Worm (Caenorhabditis elegans) whole organism, L1 larva: ENCODE data around the gene wee-1.1.

Source experiments
- C04F5.9 ChIP-seq: sonication (generic microtip); optimal IDR thresholded peaks from 2 replicates; lab custom pipeline; 2016; ENCODE audit warnings: missing genetic modification characterization, missing compliant biosample characterization
- C16A3.4 ChIP-seq: fragments of 150-350 bp; optimal IDR thresholded peaks from 2 replicates; lab custom pipeline; 2014; ENCODE audit warnings: missing biosample characterization, missing genetic modification characterization
- C34B4.2 ChIP-seq: sonication (generic microtip); optimal IDR thresholded peaks from 2 replicates; lab custom pipeline; 2017; ENCODE audit warnings: mild to moderate bottlenecking, missing genetic modification characterization, missing compliant biosample characterization
- aly-2 ChIP-seq: fragments of 150-350 bp; optimal IDR thresholded peaks from 2 replicates; lab custom pipeline; 2014; ENCODE audit warnings: missing biosample characterization, missing genetic modification characterization
- ama-1 ChIP-seq: fragments of 150-350 bp; optimal IDR thresholded peaks from 2 replicates; lab custom pipeline; 2014
- blmp-1 ChIP-seq: fragments of 150-350 bp; optimal IDR thresholded peaks from 2 replicates; lab custom pipeline; 2014; ENCODE audit warnings: missing biosample characterization, missing genetic modification characterization
- ceh-63 ChIP-seq: fragments of 200-800 bp; sonication (Bioruptor generic); optimal IDR thresholded peaks from 2 replicates; lab custom pipeline; 2018; ENCODE audit warnings: mild to moderate bottlenecking, missing genetic modification characterization, missing compliant biosample characterization
- ceh-82 ChIP-seq, 3 experiments: fragments of 150-350 bp in 1 of 3; sonication (generic microtip) in 2 of 3; optimal IDR thresholded peaks; 2 replicates each; lab custom pipeline; 2014 to 2017; ENCODE audit warnings: missing biosample characterization in 3 of 3, missing genetic modification characterization in 3 of 3
- ceh-88 ChIP-seq: fragments of 200-800 bp; sonication (Bioruptor generic); IDR thresholded peaks from 2 replicates; pipeline ENCODE4 v1.3.6; 2022; ENCODE audit warnings: missing genetic modification characterization, missing compliant biosample characterization
- ces-1 ChIP-seq: fragments of 150-350 bp; optimal IDR thresholded peaks from 2 replicates; lab custom pipeline; 2014; ENCODE audit warnings: missing biosample characterization, missing genetic modification reagents, missing genetic modification characterization
- dpl-1 ChIP-seq, 3 experiments: fragments of 150-350 bp in 2 of 3; sonication (generic microtip) in 1 of 3; optimal IDR thresholded peaks; 2 replicates each; lab custom pipeline; 2014 to 2017; ENCODE audit warnings: missing biosample characterization in 3 of 3, missing genetic modification characterization in 3 of 3, missing genetic modification reagents in 3 of 3
- dsc-1 ChIP-seq: sonication (generic microtip); optimal IDR thresholded peaks from 2 replicates; lab custom pipeline; 2016; ENCODE audit warnings: mild to moderate bottlenecking, missing genetic modification characterization, missing compliant biosample characterization
- egl-27 ChIP-seq, 2 experiments: fragments of 150-350 bp in 1 of 2; sonication (generic microtip); optimal IDR thresholded peaks; 3 replicates each; lab custom pipeline; 2017 to 2018; ENCODE audit warnings: missing biosample characterization in 2 of 2, missing genetic modification characterization in 2 of 2, missing genetic modification reagents in 2 of 2
- elt-2 ChIP-seq: sonication (generic microtip); optimal IDR thresholded peaks from 2 replicates; lab custom pipeline; 2016; ENCODE audit warnings: missing genetic modification characterization, mild to moderate bottlenecking, inconsistent platforms, missing compliant biosample characterization, missing genetic modification reagents
- ets-5 ChIP-seq: fragments of 200-800 bp; sonication (Bioruptor generic); IDR thresholded peaks from 2 replicates; pipeline ENCODE4 v1.3.6; 2022; ENCODE audit warnings: missing genetic modification characterization, missing compliant biosample characterization
- fkh-10 ChIP-seq: sonication (generic microtip); optimal IDR thresholded peaks from 2 replicates; lab custom pipeline; 2017; ENCODE audit warnings: missing biosample characterization, missing genetic modification reagents, missing genetic modification characterization
- fos-1 ChIP-seq: fragments of 150-350 bp; optimal IDR thresholded peaks from 2 replicates; lab custom pipeline; 2014; ENCODE audit warnings: missing biosample characterization, missing genetic modification characterization
- irx-1 ChIP-seq: sonication (generic microtip); optimal IDR thresholded peaks from 2 replicates; lab custom pipeline; 2016; ENCODE audit warnings: missing genetic modification characterization, missing compliant biosample characterization
- lin-14 ChIP-seq: fragments of 200-800 bp; sonication (Bioruptor generic); optimal IDR thresholded peaks from 2 replicates; lab custom pipeline; 2018; ENCODE audit warnings: mild to moderate bottlenecking, missing genetic modification characterization, moderate library complexity, missing compliant biosample characterization
- lin-35 ChIP-seq, 2 experiments: fragments of 150-350 bp; optimal IDR thresholded peaks; 2 replicates each; lab custom pipeline; 2014; ENCODE audit warnings: missing biosample characterization in 2 of 2, missing genetic modification characterization in 2 of 2, missing genetic modification reagents in 2 of 2
- lin-39 ChIP-seq: fragments of 150-350 bp; optimal IDR thresholded peaks from 2 replicates; lab custom pipeline; 2014; ENCODE audit warnings: missing biosample characterization, missing genetic modification reagents, missing genetic modification characterization
- lir-3 ChIP-seq: sonication (generic microtip); optimal IDR thresholded peaks from 2 replicates; lab custom pipeline; 2016; ENCODE audit warnings: mild to moderate bottlenecking, missing genetic modification characterization, moderate library complexity, missing compliant biosample characterization; ENCODE audit not compliant: poor library complexity
- lsy-2 ChIP-seq, 2 experiments: fragments of 150-350 bp; optimal IDR thresholded peaks; 2 replicates each; lab custom pipeline; 2014; ENCODE audit warnings: missing biosample characterization in 2 of 2, missing genetic modification characterization in 2 of 2
- mdl-1 ChIP-seq, 2 experiments: fragments of 150-350 bp; optimal IDR thresholded peaks; 2 replicates each; lab custom pipeline; 2014 to 2017; ENCODE audit warnings: missing biosample characterization in 2 of 2, missing genetic modification characterization in 2 of 2, inconsistent platforms in 1 of 2
- mef-2 ChIP-seq: fragments of 150-350 bp; optimal IDR thresholded peaks from 2 replicates; lab custom pipeline; 2014; ENCODE audit warnings: missing biosample characterization, missing genetic modification characterization
- mep-1 ChIP-seq: fragments of 150-350 bp; optimal IDR thresholded peaks from 2 replicates; lab custom pipeline; 2014; ENCODE audit warnings: missing biosample characterization, missing genetic modification characterization
- nhr-11 ChIP-seq: fragments of 150-350 bp; optimal IDR thresholded peaks from 2 replicates; lab custom pipeline; 2014; ENCODE audit warnings: missing biosample characterization, missing genetic modification characterization
- nhr-12 ChIP-seq: sonication (generic microtip); optimal IDR thresholded peaks from 2 replicates; lab custom pipeline; 2017; ENCODE audit warnings: missing biosample characterization, missing genetic modification characterization
- nhr-19 ChIP-seq: fragments of 200-800 bp; sonication (Bioruptor generic); conservative IDR thresholded peaks from 2 replicates; pipeline ENCODE4 v1.3.6; 2022; ENCODE audit warnings: missing genetic modification characterization, missing compliant biosample characterization
- nhr-20 ChIP-seq: sonication (generic microtip); optimal IDR thresholded peaks from 2 replicates; lab custom pipeline; 2016; ENCODE audit warnings: mild to moderate bottlenecking, missing genetic modification characterization, missing compliant biosample characterization
- nhr-47 ChIP-seq: sonication (generic microtip); optimal IDR thresholded peaks from 2 replicates; lab custom pipeline; 2016; ENCODE audit warnings: mild to moderate bottlenecking, missing genetic modification characterization, moderate library complexity, missing compliant biosample characterization
- nhr-71 ChIP-seq: sonication (generic microtip); optimal IDR thresholded peaks from 2 replicates; lab custom pipeline; 2016; ENCODE audit warnings: mild to moderate bottlenecking, missing genetic modification characterization, moderate library complexity, missing compliant biosample characterization
- nhr-76 ChIP-seq: sonication (generic microtip); optimal IDR thresholded peaks from 2 replicates; lab custom pipeline; 2017; ENCODE audit warnings: missing biosample characterization, missing genetic modification characterization
- nhr-84 ChIP-seq: sonication (generic microtip); optimal IDR thresholded peaks from 2 replicates; lab custom pipeline; 2017; ENCODE audit warnings: missing biosample characterization, missing genetic modification characterization
- pag-3 ChIP-seq: sonication (generic microtip); optimal IDR thresholded peaks from 2 replicates; lab custom pipeline; 2017; ENCODE audit warnings: missing genetic modification characterization, mild to moderate bottlenecking, missing compliant biosample characterization, antibody characterized with exemption, borderline replicate concordance; ENCODE audit not compliant: insufficient read depth
- pqm-1 ChIP-seq: sonication (generic microtip); optimal IDR thresholded peaks from 3 replicates; lab custom pipeline; 2017; ENCODE audit warnings: missing biosample characterization, missing genetic modification characterization
- snpc-4 ChIP-seq: fragments of 150-350 bp; optimal IDR thresholded peaks from 2 replicates; lab custom pipeline; 2014; ENCODE audit warnings: missing biosample characterization, missing genetic modification characterization
- snu-23 ChIP-seq: sonication (generic microtip); optimal IDR thresholded peaks from 2 replicates; lab custom pipeline; 2016; ENCODE audit warnings: missing genetic modification characterization, missing compliant biosample characterization
- sptf-1 ChIP-seq: fragments of 150-350 bp; optimal IDR thresholded peaks from 2 replicates; lab custom pipeline; 2014; ENCODE audit warnings: missing biosample characterization, missing genetic modification characterization
- sup-37 ChIP-seq: fragments of 200-800 bp; sonication (Bioruptor generic); optimal IDR thresholded peaks from 2 replicates; lab custom pipeline; 2018; ENCODE audit warnings: mild to moderate bottlenecking, missing genetic modification characterization, missing compliant biosample characterization
- tbx-2 ChIP-seq: sonication (generic microtip); optimal IDR thresholded peaks from 2 replicates; lab custom pipeline; 2016; ENCODE audit warnings: missing genetic modification characterization, missing compliant biosample characterization
- unc-62 ChIP-seq: fragments of 150-350 bp; optimal IDR thresholded peaks from 2 replicates; lab custom pipeline; 2014; ENCODE audit warnings: missing biosample characterization, missing genetic modification reagents, missing genetic modification characterization
- unc-86 ChIP-seq: sonication (generic microtip); optimal IDR thresholded peaks from 2 replicates; lab custom pipeline; 2016; ENCODE audit warnings: missing genetic modification characterization, missing compliant biosample characterization
- vab-15 ChIP-seq: sonication (generic microtip); optimal IDR thresholded peaks from 2 replicates; lab custom pipeline; 2017; ENCODE audit warnings: missing genotype, mild to moderate bottlenecking, missing genetic modification characterization, missing compliant biosample characterization
- xbp-1 ChIP-seq: sonication (generic microtip); optimal IDR thresholded peaks from 2 replicates; lab custom pipeline; 2016; ENCODE audit warnings: missing genetic modification characterization, missing compliant biosample characterization
- zag-1 ChIP-seq: fragments of 150-350 bp; optimal IDR thresholded peaks from 2 replicates; lab custom pipeline; 2014; ENCODE audit warnings: missing biosample characterization, missing genetic modification characterization
- zip-4 ChIP-seq: fragments of 200-800 bp; sonication (Bioruptor generic); optimal IDR thresholded peaks from 2 replicates; lab custom pipeline; 2018; ENCODE audit warnings: mild to moderate bottlenecking, missing genetic modification characterization, moderate library complexity, missing compliant biosample characterization
- ztf-4 ChIP-seq: fragments of 150-350 bp; optimal IDR thresholded peaks from 2 replicates; lab custom pipeline; 2014; ENCODE audit warnings: missing biosample characterization, missing genetic modification characterization

The wee-1.1 gene

DNA sequence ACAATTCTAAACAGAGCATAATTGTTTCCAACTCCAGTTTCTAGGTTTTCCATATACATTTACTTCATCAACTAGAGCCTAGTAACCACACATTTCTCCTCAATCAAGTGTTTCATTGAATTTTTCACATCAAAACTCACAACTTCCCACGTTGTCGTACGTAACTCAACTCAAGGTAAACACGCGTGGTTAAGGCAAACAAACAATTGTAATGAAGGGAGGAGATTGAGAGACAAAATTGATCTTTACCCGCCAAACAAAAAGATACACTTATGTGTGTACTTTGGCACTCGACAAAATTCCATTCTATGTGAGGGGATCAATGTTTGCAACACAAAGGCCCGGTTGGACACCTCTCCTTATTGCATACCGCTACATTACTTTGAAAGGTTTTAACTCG, 22.0 kb upstream of the wee-1.1 start, which contains the start of gene nhr-19 (continued):
- TF ChIP-seq mdl-1 (tag; optimal IDR thresholded peaks at IDR 0.05; lab: Kevin White, UChicago), result peak in 1 of 2 experiments; percentile 72
- TF ChIP-seq lin-39, result no peak
- TF ChIP-seq sup-37 (GFP tag; lab: Kevin White, UChicago), result no peak
- no peak for TF ChIP-seq mep-1
- TF ChIP-seq ztf-4 (tag; lab: Kevin White, UChicago), result no peak
- TF ChIP-seq C04F5.9 (tag; lab: Kevin White, UChicago), result no peak
- no peak for TF ChIP-seq mef-2
- TF ChIP-seq fkh-10, result no peak
- no peak for TF ChIP-seq unc-86 (tag; lab: Kevin White, UChicago)
- TF ChIP-seq ceh-82 (tag; optimal IDR thresholded peaks at IDR 0.05; lab: Kevin White, UChicago), result no peak
- no peak for TF ChIP-seq xbp-1 (tag; lab: Kevin White, UChicago)

DNA sequence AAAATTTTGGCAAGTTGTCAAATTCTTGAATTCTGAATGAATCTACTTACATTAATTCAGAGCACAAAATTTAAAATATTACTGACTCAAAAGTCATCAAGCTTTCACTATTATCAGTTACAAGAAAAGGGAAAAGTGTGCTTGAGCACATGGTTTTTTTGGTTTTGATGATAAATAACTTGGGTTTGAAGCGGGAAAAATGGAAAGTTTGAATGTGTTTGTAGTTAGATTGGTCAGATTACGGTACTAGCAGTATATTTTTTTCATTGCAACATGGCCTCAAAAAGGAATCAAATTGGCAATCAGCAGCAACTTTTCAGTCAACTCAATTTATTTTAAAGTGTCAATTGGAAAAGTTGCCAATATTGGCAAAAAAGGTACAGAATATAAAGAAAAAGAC, 21.3 kb upstream of the wee-1.1 start:
- peak; percentile 60 for TF ChIP-seq ama-1
- no peak for TF ChIP-seq ces-1

DNA sequence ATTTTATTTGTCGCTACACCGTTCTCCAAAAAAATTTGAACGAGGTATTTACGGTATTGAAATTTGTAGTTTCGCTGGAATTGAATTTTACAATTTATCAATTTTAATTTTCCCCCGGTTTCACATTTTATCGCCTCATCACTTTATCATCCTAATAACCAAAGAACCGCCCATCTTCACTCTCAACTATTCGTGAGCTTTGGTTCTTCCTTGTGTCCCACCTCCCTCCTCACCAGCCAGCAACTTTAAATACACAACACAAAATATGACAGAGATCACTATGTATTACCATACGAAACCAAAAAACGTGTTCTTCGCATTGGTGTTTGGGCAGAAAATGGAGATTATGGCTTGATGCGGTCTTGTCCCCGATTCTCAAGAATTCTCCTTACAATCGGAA, 20.7 kb upstream of the wee-1.1 start:
- TF ChIP-seq elt-2 (peak; percentile 0), ama-1 (peak; percentile 45), dpl-1 (GFP tag; optimal IDR thresholded peaks at IDR 0.05; lab: Kevin White, UChicago) (peak in 1 of 3 experiments; percentile 10), lsy-2 (tag; optimal IDR thresholded peaks at IDR 0.05; lab: Kevin White, UChicago) (peak in 1 of 2 experiments; percentile 4), nhr-20 (peak; percentile 55), nhr-12 (no peak), C16A3.4 (tag; lab: Kevin White, UChicago) (peak; percentile 14), mdl-1 (tag; optimal IDR thresholded peaks at IDR 0.05; lab: Kevin White, UChicago) (peak in 1 of 2 experiments; percentile 11), nhr-47 (tag; lab: Kevin White, UChicago) (no peak), ets-5 (GFP tag; lab: Robert Waterston, UW) (no peak), unc-62 (GFP tag; lab: Kevin White, UChicago) (no peak), lin-35 (GFP tag; optimal IDR thresholded peaks at IDR 0.05; lab: Kevin White, UChicago) (peak in 1 of 2 experiments; percentile 65), lir-3 (tag; lab: Kevin White, UChicago) (no peak), snu-23 (peak; percentile 27), blmp-1 (tag; lab: Kevin White, UChicago) (peak; percentile 44), lin-14 (peak; percentile 8), nhr-19 (GFP tag; lab: Robert Waterston, UW) (peak; percentile 71)

DNA sequence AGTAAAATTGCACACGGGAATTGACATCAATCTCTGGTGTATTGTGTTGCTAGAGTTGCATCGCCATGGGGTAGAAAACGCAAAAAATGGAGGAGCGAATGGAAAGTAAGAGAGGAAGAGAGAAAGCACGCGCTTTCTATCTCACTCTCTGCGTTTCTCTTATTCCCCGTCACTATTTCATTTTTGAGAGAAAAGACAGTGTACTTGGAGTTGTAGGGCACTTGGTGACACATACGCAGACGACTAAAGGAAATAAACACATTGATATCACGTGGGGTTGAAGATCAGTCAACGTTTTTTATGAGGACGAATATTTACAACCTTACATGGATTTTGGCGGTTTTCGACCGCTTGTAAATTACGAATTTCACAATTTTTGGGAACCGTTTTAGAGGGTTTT, 20.1 kb upstream of the wee-1.1 start:
- TF ChIP-seq mef-2, result peak; percentile 74
- TF ChIP-seq irx-1, result peak; percentile 93
- TF ChIP-seq ceh-88 (GFP tag; lab: Robert Waterston, UW), result peak; percentile 79
- peak; percentile 74 for TF ChIP-seq snpc-4 (tag; lab: Kevin White, UChicago)
- peak; percentile 69 for TF ChIP-seq zag-1 (tag; lab: Kevin White, UChicago)
- TF ChIP-seq egl-27 (tag; optimal IDR thresholded peaks at IDR 0.05; lab: Kevin White, UChicago), result peak; percentile 91 to 94
- no peak for TF ChIP-seq nhr-84 (tag; lab: Kevin White, UChicago)
- no peak for TF ChIP-seq pqm-1
- TF ChIP-seq vab-15, result peak; percentile 40
- TF ChIP-seq zip-4, result peak; percentile 74
- TF ChIP-seq xbp-1 (tag; lab: Kevin White, UChicago), result peak; percentile 96
- TF ChIP-seq sptf-1 (tag; lab: Kevin White, UChicago), result no peak
- peak; percentile 99 for TF ChIP-seq nhr-11 (tag; lab: Kevin White, UChicago)
- peak; percentile 73 for TF ChIP-seq C04F5.9 (tag; lab: Kevin White, UChicago)
- peak; percentile 98 for TF ChIP-seq mep-1
- TF ChIP-seq nhr-19 (GFP tag; lab: Robert Waterston, UW), result peak; percentile 99
- peak; percentile 91 for TF ChIP-seq ztf-4 (tag; lab: Kevin White, UChicago)
- peak; percentile 71 to 79 (median 75) for TF ChIP-seq dpl-1 (GFP tag; optimal IDR thresholded peaks at IDR 0.05; lab: Kevin White, UChicago)
- no peak for TF ChIP-seq nhr-76 (tag; lab: Kevin White, UChicago)
- peak; percentile 99 for TF ChIP-seq nhr-71 (tag; lab: Kevin White, UChicago)
- TF ChIP-seq snu-23, result peak; percentile 99
- TF ChIP-seq dsc-1 (tag; lab: Kevin White, UChicago), result peak; percentile 74
- TF ChIP-seq tbx-2 (tag; lab: Kevin White, UChicago), result peak; percentile 96
- peak; percentile 29 for TF ChIP-seq ceh-63 (GFP tag; lab: Kevin White, UChicago)
- TF ChIP-seq nhr-20, result peak; percentile 100
- TF ChIP-seq aly-2 (tag; lab: Kevin White, UChicago), result no peak
- TF ChIP-seq pag-3 (tag; lab: Kevin White, UChicago), result no peak
- TF ChIP-seq C34B4.2 (tag; lab: Kevin White, UChicago), result no peak
- peak; percentile 92 for TF ChIP-seq fos-1 (tag; lab: Kevin White, UChicago)
